Comparison of ENCODE assay signal across 1 fruit fly cellular context in the genomic region with DNA sequence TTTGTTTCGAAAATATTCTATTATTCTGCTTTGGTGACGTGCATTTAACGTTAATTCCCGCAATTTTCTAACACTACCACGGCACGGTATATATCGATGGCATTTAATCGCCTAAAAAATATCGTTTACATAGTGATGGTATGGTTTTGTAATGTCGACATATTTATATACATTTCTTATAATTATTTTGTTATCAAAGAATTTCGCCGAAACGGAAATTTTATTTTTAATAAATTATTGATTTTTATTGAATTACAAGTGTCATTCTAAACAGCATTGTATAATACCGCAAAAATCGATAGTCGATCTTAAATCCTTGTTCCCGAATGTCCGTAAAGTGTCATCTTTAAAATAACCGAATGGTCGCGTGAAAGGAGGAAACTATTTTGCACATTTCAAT.
A peak's percentile ranks its signal among the peaks of the same experiment; 100 is the strongest.
TF ChIP-seq lines count a peak whose summit lies in the region.

TSS of gene Sec20 (minus strand) at position 77 of the 400 bp plus-strand sequence.
TSS of gene dgrn (plus strand) at position 160 of the 400 bp plus-strand sequence.

TF ChIP-seq in whole organism, embryonic, 481 proteins besides CTCF, POLR2A, EP300 and RAD21 (continued from another document):
- TF ChIP-seq tap (tag; optimal IDR thresholded peaks at IDR 0.05; lab: Kevin White, UChicago) (no peak), CG17829 (tag; optimal IDR thresholded peaks at IDR 0.05; lab: Kevin White, UChicago) (peak; percentile 80), Usf (GFP tag; optimal IDR thresholded peaks at IDR 0.05; lab: Kevin White, UChicago) (no peak), wek (GFP tag; optimal IDR thresholded peaks at IDR 0.05; lab: Kevin White, UChicago) (no peak), al (GFP tag; IDR thresholded peaks at IDR 0.05; lab: Robert Waterston, UW) (peak; percentile 47; the same call in 1 of the 2 replicates), Xrp1 (GFP tag; IDR thresholded peaks at IDR 0.05; lab: Robert Waterston, UW) (peak; percentile 73), Hr3 (GFP tag; optimal IDR thresholded peaks at IDR 0.05; lab: Kevin White, UChicago) (peak; percentile 73), vfl (GFP tag; optimal IDR thresholded peaks at IDR 0.05; lab: Kevin White, UChicago) (peak; percentile 57), Optix (GFP tag; IDR thresholded peaks at IDR 0.05; lab: Robert Waterston, UW) (no peak), B-H2 (GFP tag; optimal IDR thresholded peaks at IDR 0.05; lab: Kevin White, UChicago) (peak; percentile 81), CG2712 (tag; optimal IDR thresholded peaks at IDR 0.05; lab: Kevin White, UChicago) (peak; percentile 88), Xbp1 (GFP tag; optimal IDR thresholded peaks at IDR 0.05; lab: Kevin White, UChicago) (peak; percentile 82), cato (GFP tag; optimal IDR thresholded peaks at IDR 0.05; lab: Kevin White, UChicago; ENCODE audit: borderline replicate concordance) (peak; percentile 50), CG32772 (GFP tag; IDR thresholded peaks at IDR 0.05; lab: Robert Waterston, UW) (peak; percentile 50; the same call in 1 of the 2 replicates), CG3995 (GFP tag; optimal IDR thresholded peaks at IDR 0.05; lab: Kevin White, UChicago) (peak; percentile 61), CG12391 (tag; optimal IDR thresholded peaks at IDR 0.05; lab: Kevin White, UChicago) (peak; percentile 88), YL-1 (GFP tag; optimal IDR thresholded peaks at IDR 0.05; lab: Kevin White, UChicago) (peak; percentile 91), pan (optimal IDR thresholded peaks at IDR 0.05; lab: Kevin White, UChicago) (no peak), pan (GFP tag; optimal IDR thresholded peaks at IDR 0.05 in 1 of 2, IDR thresholded peaks at IDR 0.05 in 1 of 2) (peak in 1 of 2 experiments; percentile 37), org-1 (GFP tag; optimal IDR thresholded peaks at IDR 0.05; lab: Kevin White, UChicago) (no peak), CG16779 (GFP tag; IDR thresholded peaks at IDR 0.05; lab: Robert Waterston, UW) (no peak), D19A (tag; optimal IDR thresholded peaks at IDR 0.05; lab: Kevin White, UChicago) (peak; percentile 70), grn (GFP tag; optimal IDR thresholded peaks at IDR 0.05; lab: Kevin White, UChicago) (no peak), bowl (GFP tag; IDR thresholded peaks at IDR 0.05; lab: Robert Waterston, UW) (no peak), sens (GFP tag; lab: Kevin White, UChicago) (peak; percentile 86), tll (GFP tag; optimal IDR thresholded peaks at IDR 0.05; lab: Kevin White, UChicago) (no peak), gfzf (GFP tag; optimal IDR thresholded peaks at IDR 0.05; lab: Kevin White, UChicago) (peak; percentile 50), MESR4 (GFP tag; optimal IDR thresholded peaks at IDR 0.05; lab: Kevin White, UChicago) (peak; percentile 38), CG13287 (GFP tag; IDR thresholded peaks at IDR 0.05; lab: Robert Waterston, UW; ENCODE audit: partially characterized antibody) (peak; percentile 95), Hsf (GFP tag; optimal IDR thresholded peaks at IDR 0.05; lab: Kevin White, UChicago) (peak; percentile 64), maf-S (GFP tag; optimal IDR thresholded peaks at IDR 0.05; lab: Kevin White, UChicago) (no peak), unpg (GFP tag; optimal IDR thresholded peaks at IDR 0.05; lab: Kevin White, UChicago) (peak; percentile 62), Ssrp (tag; optimal IDR thresholded peaks at IDR 0.05; lab: Kevin White, UChicago) (peak; percentile 59), mirr (GFP tag; optimal IDR thresholded peaks at IDR 0.05; lab: Kevin White, UChicago) (no peak), CG8924 (tag; optimal IDR thresholded peaks at IDR 0.05; lab: Kevin White, UChicago) (peak; percentile 73), CG1602 (GFP tag; optimal IDR thresholded peaks at IDR 0.05; lab: Kevin White, UChicago) (peak; percentile 65), crp (GFP tag; optimal IDR thresholded peaks at IDR 0.05; lab: Kevin White, UChicago) (peak in 1 of 2 experiments; percentile 6), dysf (GFP tag; IDR thresholded peaks at IDR 0.05; lab: Robert Waterston, UW) (peak; percentile 46; the same call in 1 of the 3 replicates), hkb (optimal IDR thresholded peaks at IDR 0.05; lab: Kevin White, UChicago) (no peak), hkb (GFP tag; IDR thresholded peaks at IDR 0.05; lab: Robert Waterston, UW) (peak; percentile 46; the same call in 1 of the 2 replicates), zen (tag; optimal IDR thresholded peaks at IDR 0.05; lab: Kevin White, UChicago) (peak; percentile 69), CG15073 (GFP tag; optimal IDR thresholded peaks at IDR 0.05; lab: Kevin White, UChicago) (no peak), CG16863 (GFP tag; optimal IDR thresholded peaks at IDR 0.05; lab: Kevin White, UChicago) (no peak), D (optimal IDR thresholded peaks at IDR 0.05; lab: Kevin White, UChicago) (no peak), D (GFP tag; optimal IDR thresholded peaks at IDR 0.05; lab: Kevin White, UChicago) (peak; percentile 24), Hr51 (GFP tag; optimal IDR thresholded peaks at IDR 0.05; lab: Kevin White, UChicago) (peak; percentile 40 to 55), disco-r (GFP tag; optimal IDR thresholded peaks at IDR 0.05; lab: Kevin White, UChicago) (no peak), Dad (GFP tag; optimal IDR thresholded peaks at IDR 0.05; lab: Kevin White, UChicago) (no peak), ems (GFP tag; optimal IDR thresholded peaks at IDR 0.05; lab: Kevin White, UChicago) (peak; percentile 59), CG2875 (GFP tag; optimal IDR thresholded peaks at IDR 0.05; lab: Kevin White, UChicago) (no peak), CG8478 (optimal IDR thresholded peaks at IDR 0.05; lab: Kevin White, UChicago) (no peak), CG30431 (GFP tag; optimal IDR thresholded peaks at IDR 0.05; lab: Kevin White, UChicago) (no peak), Bgb (GFP tag; IDR thresholded peaks at IDR 0.05; lab: Robert Waterston, UW; ENCODE audit: partially characterized antibody) (peak; percentile 95), ham (GFP tag; IDR thresholded peaks at IDR 0.05; lab: Robert Waterston, UW) (no peak), Aef1 (GFP tag; IDR thresholded peaks at IDR 0.05; lab: Robert Waterston, UW) (peak; percentile 52; the same call in 2 of the 3 replicates), HLH54F (GFP tag; optimal IDR thresholded peaks at IDR 0.05; lab: Kevin White, UChicago) (peak; percentile 23), zfh1 (GFP tag; IDR thresholded peaks at IDR 0.05; lab: Robert Waterston, UW) (peak; percentile 66), CG12299 (tag; optimal IDR thresholded peaks at IDR 0.05; lab: Kevin White, UChicago) (peak; percentile 28), Dll (GFP tag; IDR thresholded peaks at IDR 0.05; lab: Robert Waterston, UW; ENCODE audit: partially characterized antibody) (peak; percentile 96), CG11456 (GFP tag; IDR thresholded peaks at IDR 0.05; lab: Robert Waterston, UW) (peak; percentile 70; the same call in 2 of the 3 replicates), Spps (tag; optimal IDR thresholded peaks at IDR 0.05; lab: Kevin White, UChicago) (peak; percentile 36), eve (GFP tag; optimal IDR thresholded peaks at IDR 0.05; lab: Kevin White, UChicago) (no peak), Dip3 (GFP tag; optimal IDR thresholded peaks at IDR 0.05; lab: Kevin White, UChicago) (peak; percentile 56), h (optimal IDR thresholded peaks at IDR 0.05; lab: Kevin White, UChicago) (no peak), ken (GFP tag; IDR thresholded peaks at IDR 0.05; lab: Robert Waterston, UW) (0 out of 3 replicates have a peak, but pooled peaks have one; percentile 49), MTF-1 (GFP tag; optimal IDR thresholded peaks at IDR 0.05; lab: Kevin White, UChicago; ENCODE audit: borderline replicate concordance) (no peak), BEAF-32 (GFP tag; optimal IDR thresholded peaks at IDR 0.05; lab: Kevin White, UChicago) (peak; percentile 96), CG1024 (GFP tag; IDR thresholded peaks at IDR 0.05; lab: Robert Waterston, UW) (no peak), CG14710 (tag; optimal IDR thresholded peaks at IDR 0.05; lab: Kevin White, UChicago) (peak; percentile 89), CG15479 (GFP tag; optimal IDR thresholded peaks at IDR 0.05; lab: Kevin White, UChicago) (no peak), CG2116 (GFP tag; optimal IDR thresholded peaks at IDR 0.05; lab: Kevin White, UChicago) (peak; percentile 81), CG4282 (GFP tag; optimal IDR thresholded peaks at IDR 0.05; lab: Kevin White, UChicago) (no peak), CG7786 (GFP tag; optimal IDR thresholded peaks at IDR 0.05; lab: Kevin White, UChicago) (peak; percentile 39), Hey (tag; optimal IDR thresholded peaks at IDR 0.05; lab: Kevin White, UChicago) (no peak), Sry-δ (GFP tag; optimal IDR thresholded peaks at IDR 0.05; lab: Kevin White, UChicago) (peak; percentile 92), Oli (tag; optimal IDR thresholded peaks at IDR 0.05; lab: Kevin White, UChicago) (peak; percentile 26), pb (GFP tag; optimal IDR thresholded peaks at IDR 0.05; lab: Kevin White, UChicago) (no peak), run (tag; optimal IDR thresholded peaks at IDR 0.05; lab: Kevin White, UChicago) (no peak), pfk (GFP tag; optimal IDR thresholded peaks at IDR 0.05; lab: Kevin White, UChicago) (no peak), CG31365 (tag; optimal IDR thresholded peaks at IDR 0.05; lab: Kevin White, UChicago) (no peak), CG7372 (GFP tag; IDR thresholded peaks at IDR 0.05; lab: Robert Waterston, UW) (no peak), CG13424 (tag; optimal IDR thresholded peaks at IDR 0.05; lab: Kevin White, UChicago) (peak; percentile 74), Tbp (GFP tag; optimal IDR thresholded peaks at IDR 0.05; lab: Kevin White, UChicago) (no peak), HLH4C (GFP tag; IDR thresholded peaks at IDR 0.05; lab: Robert Waterston, UW; ENCODE audit: partially characterized antibody) (peak; percentile 92), insv (GFP tag; optimal IDR thresholded peaks at IDR 0.05; lab: Kevin White, UChicago) (peak in 1 of 2 experiments; percentile 44), CG4404 (GFP tag; IDR thresholded peaks at IDR 0.05; lab: Robert Waterston, UW) (peak; percentile 53), ara (GFP tag; IDR thresholded peaks at IDR 0.05; lab: Robert Waterston, UW) (no peak), Ets65A (GFP tag; lab: Kevin White, UChicago) (peak; percentile 92), E2f1 (GFP tag; IDR thresholded peaks at IDR 0.05; lab: Robert Waterston, UW) (peak; percentile 42), sr (GFP tag; IDR thresholded peaks at IDR 0.05; lab: Robert Waterston, UW) (no peak), sima (GFP tag; optimal IDR thresholded peaks at IDR 0.05; lab: Kevin White, UChicago) (no peak), NfI (GFP tag; optimal IDR thresholded peaks at IDR 0.05; lab: Kevin White, UChicago) (peak; percentile 53), CG4707 (GFP tag; optimal IDR thresholded peaks at IDR 0.05; lab: Kevin White, UChicago) (no peak), stc (GFP tag; IDR thresholded peaks at IDR 0.05; lab: Robert Waterston, UW) (peak; percentile 43; the same call in 1 of the 2 replicates), Myb (GFP tag; optimal IDR thresholded peaks at IDR 0.05; lab: Kevin White, UChicago) (peak; percentile 64), Ravus (GFP tag; IDR thresholded peaks at IDR 0.05; lab: Robert Waterston, UW) (no peak), CG9437 (GFP tag; optimal IDR thresholded peaks at IDR 0.05; lab: Kevin White, UChicago) (peak; percentile 55), hb (GFP tag; IDR thresholded peaks at IDR 0.05; lab: Robert Waterston, UW; ENCODE audit: partially characterized antibody) (peak; percentile 94), TFAM (GFP tag; optimal IDR thresholded peaks at IDR 0.05; lab: Kevin White, UChicago) (no peak), klu (GFP tag; IDR thresholded peaks at IDR 0.05; lab: Robert Waterston, UW) (no peak; the same call in 1 of the 2 replicates), Pdp1 (GFP tag; optimal IDR thresholded peaks at IDR 0.05; lab: Kevin White, UChicago) (peak; percentile 20 to 87), C15 (GFP tag; IDR thresholded peaks at IDR 0.05; lab: Robert Waterston, UW) (no peak), CG13775 (GFP tag; optimal IDR thresholded peaks at IDR 0.05; lab: Kevin White, UChicago) (peak; percentile 77), ab (GFP tag; optimal IDR thresholded peaks at IDR 0.05; lab: Kevin White, UChicago) (no peak), NC2α (GFP tag; optimal IDR thresholded peaks at IDR 0.05; lab: Kevin White, UChicago) (no peak), Meics (GFP tag; optimal IDR thresholded peaks at IDR 0.05; lab: Kevin White, UChicago) (peak; percentile 46), lilli (GFP tag; optimal IDR thresholded peaks at IDR 0.05; lab: Kevin White, UChicago) (peak; percentile 76), usp (GFP tag; optimal IDR thresholded peaks at IDR 0.05; lab: Kevin White, UChicago) (no peak), CG17385 (GFP tag; optimal IDR thresholded peaks at IDR 0.05; lab: Kevin White, UChicago) (peak; percentile 44), sqz (GFP tag; optimal IDR thresholded peaks at IDR 0.05; lab: Kevin White, UChicago) (peak; percentile 15), gce (GFP tag; IDR thresholded peaks at IDR 0.05; lab: Robert Waterston, UW) (no peak), toy (GFP tag; IDR thresholded peaks at IDR 0.05; lab: Robert Waterston, UW) (no peak; the same call in 1 of the 2 replicates), CG8388 (GFP tag; optimal IDR thresholded peaks at IDR 0.05; lab: Kevin White, UChicago) (peak; percentile 66), az2 (GFP tag; optimal IDR thresholded peaks at IDR 0.05; lab: Kevin White, UChicago) (peak; percentile 70), chn (GFP tag; optimal IDR thresholded peaks at IDR 0.05; lab: Kevin White, UChicago) (peak; percentile 50), kay (GFP tag; optimal IDR thresholded peaks at IDR 0.05; lab: Kevin White, UChicago) (peak; percentile 44), CG8359 (GFP tag; optimal IDR thresholded peaks at IDR 0.05; lab: Kevin White, UChicago; ENCODE audit: borderline replicate concordance) (no peak), Asciz (GFP tag; optimal IDR thresholded peaks at IDR 0.05; lab: Kevin White, UChicago) (no peak), CG12659 (GFP tag; optimal IDR thresholded peaks at IDR 0.05; lab: Kevin White, UChicago) (peak; percentile 82), slp2 (GFP tag; optimal IDR thresholded peaks at IDR 0.05; lab: Kevin White, UChicago) (no peak), CG8944 (GFP tag; optimal IDR thresholded peaks at IDR 0.05; lab: Kevin White, UChicago) (no peak), mam (GFP tag; optimal IDR thresholded peaks at IDR 0.05; lab: Kevin White, UChicago) (peak; percentile 51), slbo (GFP tag; IDR thresholded peaks at IDR 0.05; lab: Robert Waterston, UW) (peak; percentile 84), ac (GFP tag; optimal IDR thresholded peaks at IDR 0.05; lab: Kevin White, UChicago) (no peak), CG10267 (tag; optimal IDR thresholded peaks at IDR 0.05; lab: Kevin White, UChicago) (peak; percentile 97), CG42726 (GFP tag; IDR thresholded peaks at IDR 0.05; lab: Robert Waterston, UW; ENCODE audit: partially characterized antibody) (peak; percentile 87)
